Worm (Caenorhabditis elegans): Measurements from ENCODE around the gene F47G9.4.
"Not testable (repeated sequence)": the region's sequence is repeated elsewhere in the genome, so short reads cannot be mapped to it uniquely, and the experiment has no call there.

Gene F47G9.4

ce11 chrV:11286114-11286513 lies 35.5 kb downstream of the F47G9.4 start, which contains the start of gene C03E10.3:
Gene C03E10.3 (plus strand): TSS chrV:11286414.
- TF ChIP-seq unc-62 (GFP tag; optimal IDR thresholded peaks at IDR 0.05): not testable (repeated sequence)

DNA sequence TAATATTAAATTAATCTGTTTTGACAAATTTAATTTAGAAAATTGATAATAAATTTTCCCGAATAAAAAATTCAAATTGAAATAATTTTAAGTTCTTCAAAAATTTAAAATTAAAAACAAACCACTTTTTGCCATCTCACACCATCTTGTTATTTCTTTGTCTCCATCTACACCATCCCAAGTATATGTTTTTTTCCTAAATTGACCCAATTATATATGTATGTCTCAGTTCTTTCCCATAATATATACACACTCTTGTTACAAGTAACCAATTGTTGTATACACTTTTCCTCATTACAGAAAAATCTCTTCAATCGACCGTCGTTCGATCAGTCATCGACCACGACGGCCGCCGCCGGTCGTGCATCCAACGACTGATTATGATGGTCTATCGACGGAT lies 39.3 kb downstream of the F47G9.4 start, which contains the start of gene gly-20:
gly-20 (plus strand) TSS at position 301 of the 400 bp plus-strand sequence.
- TF ChIP-seq unc-62 (GFP tag; optimal IDR thresholded peaks at IDR 0.05): no peak

- TF ChIP-seq unc-62 (GFP tag; optimal IDR thresholded peaks at IDR 0.05): no peak
Measured at ce11 chrV:11281414-11282209, 40.0 kb downstream of the F47G9.4 start.

ce11 chrV:11279564-11279963 lies 42.1 kb downstream of the F47G9.4 start:
- no peak for TF ChIP-seq unc-62 (GFP tag; optimal IDR thresholded peaks at IDR 0.05)

DNA sequence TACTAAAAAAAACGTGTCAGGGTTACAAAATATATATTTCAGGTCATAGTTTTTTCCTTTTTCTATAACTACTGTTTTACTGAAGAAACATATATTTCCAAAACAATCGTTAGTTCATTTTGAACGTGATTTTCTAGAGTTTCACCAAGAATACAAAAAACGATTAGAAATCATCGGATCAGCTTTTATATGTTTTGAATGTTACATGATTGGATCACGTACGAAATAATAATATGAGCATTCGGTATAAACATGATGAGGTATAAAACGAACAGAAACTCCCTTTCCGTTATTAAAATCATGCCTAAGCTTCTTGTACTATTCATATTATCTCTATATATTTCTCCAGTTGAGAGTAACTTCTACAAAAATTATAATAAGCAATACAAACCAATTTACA lies 48.8 kb downstream of the F47G9.4 start, which contains the start of gene clec-223:
clec-223 (plus strand) TSS at position 301 of the 400 bp plus-strand sequence.
- no peak for TF ChIP-seq unc-62 (GFP tag; optimal IDR thresholded peaks at IDR 0.05)

ce11 chrV:11271051-11271450 lies 50.6 kb downstream of the F47G9.4 start, which contains the start of gene clec-222:
Gene clec-222 (plus strand): TSS chrV:11271351.
- no peak for TF ChIP-seq unc-62 (GFP tag; optimal IDR thresholded peaks at IDR 0.05)

DNA sequence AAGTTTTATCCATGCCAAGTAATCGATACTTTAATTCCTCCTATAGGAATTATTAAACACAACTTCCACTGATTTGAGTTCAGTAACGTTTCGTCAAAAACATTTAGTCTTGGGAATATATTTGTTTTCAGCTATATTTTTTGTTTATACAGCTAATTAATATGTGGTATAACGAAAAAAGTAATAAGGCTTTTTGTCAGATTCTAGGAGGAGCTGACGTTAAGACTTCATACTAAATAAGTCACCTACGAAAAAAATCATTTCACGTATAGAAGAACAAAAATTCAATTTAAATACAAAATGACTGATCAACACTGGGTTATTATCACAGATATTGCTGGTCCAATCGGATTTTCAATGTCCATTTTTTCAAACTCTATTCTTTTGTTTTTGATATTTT lies 52.8 kb downstream of the F47G9.4 start, which contains the start of gene str-115:
str-115 (plus strand) TSS at position 301 of the 400 bp plus-strand sequence.
- TF ChIP-seq unc-62 (GFP tag; optimal IDR thresholded peaks at IDR 0.05): no peak
